Worm (Caenorhabditis elegans) whole organism, L3 larva: ENCODE data around the gene M28.9.
A peak's percentile ranks its signal among the peaks of the same experiment; 100 is the strongest.

Experiments used
- R02D3.7 ChIP-seq: fragments of 150-350 bp; optimal IDR thresholded peaks from 2 replicates; lab custom pipeline; 2014; ENCODE audit warnings: missing biosample characterization, missing genetic modification characterization
- ZK546.5 ChIP-seq: sonication (generic microtip); optimal IDR thresholded peaks from 2 replicates; lab custom pipeline; 2017; ENCODE audit warnings: missing biosample characterization, missing genetic modification characterization
- ceh-16 ChIP-seq: sonication (generic microtip); optimal IDR thresholded peaks from 2 replicates; lab custom pipeline; 2017; ENCODE audit warnings: missing biosample characterization, missing genetic modification characterization
- ceh-9 ChIP-seq: sonication (generic microtip); optimal IDR thresholded peaks from 2 replicates; lab custom pipeline; 2018; ENCODE audit warnings: missing biosample characterization, missing genetic modification characterization
- daf-12 ChIP-seq: fragments of 150-350 bp; optimal IDR thresholded peaks from 2 replicates; lab custom pipeline; 2014; ENCODE audit warnings: missing biosample characterization, missing genetic modification reagents, missing genetic modification characterization
- egl-27 ChIP-seq: sonication (generic microtip); optimal IDR thresholded peaks from 4 replicates; lab custom pipeline; 2017; ENCODE audit warnings: missing biosample characterization, missing genetic modification reagents, missing genetic modification characterization
- egl-5 ChIP-seq: fragments of 150-350 bp; optimal IDR thresholded peaks from 2 replicates; lab custom pipeline; 2017; ENCODE audit warnings: missing biosample characterization, missing genetic modification reagents, missing genetic modification characterization, inconsistent platforms
- elt-1 ChIP-seq: fragments of 150-350 bp; optimal IDR thresholded peaks from 2 replicates; lab custom pipeline; 2014; ENCODE audit warnings: missing biosample characterization, missing genetic modification characterization
- elt-3 ChIP-seq, 3 experiments: fragments of 150-350 bp in 1 of 3; sonication (generic microtip) in 2 of 3; optimal IDR thresholded peaks; 2 replicates in 2 of 3; 4 replicates in 1 of 3; lab custom pipeline; 2014 to 2017; ENCODE audit warnings: missing biosample characterization in 3 of 3, missing genetic modification characterization in 3 of 3
- eor-1 ChIP-seq, 2 experiments: fragments of 150-350 bp; optimal IDR thresholded peaks; 2 replicates each; lab custom pipeline; 2014 to 2018; ENCODE audit warnings: missing biosample characterization in 2 of 2, missing genetic modification characterization in 2 of 2
- fkh-10 ChIP-seq: sonication (generic microtip); optimal IDR thresholded peaks from 2 replicates; lab custom pipeline; 2017; ENCODE audit warnings: missing biosample characterization, missing genetic modification reagents, missing genetic modification characterization
- fkh-2 ChIP-seq: fragments of 150-350 bp; optimal IDR thresholded peaks from 2 replicates; lab custom pipeline; 2014; ENCODE audit warnings: missing biosample characterization, missing genetic modification reagents, missing genetic modification characterization
- fos-1 ChIP-seq: fragments of 150-350 bp; optimal IDR thresholded peaks from 2 replicates; lab custom pipeline; 2014; ENCODE audit warnings: missing biosample characterization, missing genetic modification characterization
- hmg-11 ChIP-seq: sonication (generic microtip); optimal IDR thresholded peaks from 2 replicates; lab custom pipeline; 2016; ENCODE audit warnings: missing genetic modification characterization, missing compliant biosample characterization
- jun-1 ChIP-seq: fragments of 150-350 bp; optimal IDR thresholded peaks from 2 replicates; lab custom pipeline; 2014; ENCODE audit warnings: missing biosample characterization, missing genetic modification reagents, missing genetic modification characterization
- lin-15B ChIP-seq: fragments of 150-350 bp; optimal IDR thresholded peaks from 2 replicates; lab custom pipeline; 2014; ENCODE audit warnings: missing biosample characterization, missing genetic modification characterization
- lin-39 ChIP-seq: fragments of 150-350 bp; optimal IDR thresholded peaks from 2 replicates; lab custom pipeline; 2018; ENCODE audit warnings: missing biosample characterization, missing genetic modification reagents, missing genetic modification characterization
- lsy-12 ChIP-seq: sonication (generic microtip); optimal IDR thresholded peaks from 2 replicates; lab custom pipeline; 2016; ENCODE audit warnings: mild to moderate bottlenecking, missing genetic modification characterization, missing compliant biosample characterization
- mml-1 ChIP-seq: fragments of 150-350 bp; sonication (generic microtip); optimal IDR thresholded peaks from 3 replicates; lab custom pipeline; 2014; ENCODE audit warnings: missing biosample characterization, missing genetic modification characterization
- nfya-1 ChIP-seq: sonication (generic microtip); optimal IDR thresholded peaks from 2 replicates; lab custom pipeline; 2017; ENCODE audit warnings: missing genetic modification characterization, mild to moderate bottlenecking, missing compliant biosample characterization, antibody characterized with exemption, moderate library complexity; ENCODE audit not compliant: insufficient read depth
- nhr-11 ChIP-seq: fragments of 150-350 bp; optimal IDR thresholded peaks from 2 replicates; lab custom pipeline; 2014; ENCODE audit warnings: missing biosample characterization, missing genetic modification characterization
- nhr-12 ChIP-seq: fragments of 150-350 bp; optimal IDR thresholded peaks from 2 replicates; lab custom pipeline; 2014; ENCODE audit warnings: missing biosample characterization, missing genetic modification characterization
- nhr-23 ChIP-seq: fragments of 150-350 bp; optimal IDR thresholded peaks from 2 replicates; lab custom pipeline; 2014; ENCODE audit warnings: missing biosample characterization, missing genetic modification reagents, missing genetic modification characterization
- nhr-237 ChIP-seq: fragments of 150-350 bp; optimal IDR thresholded peaks from 2 replicates; lab custom pipeline; 2014; ENCODE audit warnings: missing biosample characterization, missing genetic modification characterization
- nhr-25 ChIP-seq: sonication (generic microtip); optimal IDR thresholded peaks from 2 replicates; lab custom pipeline; 2017; ENCODE audit warnings: missing biosample characterization, missing genetic modification characterization
- nhr-28 ChIP-seq: fragments of 150-350 bp; optimal IDR thresholded peaks from 2 replicates; lab custom pipeline; 2014; ENCODE audit warnings: missing biosample characterization, missing genetic modification characterization
- nhr-43 ChIP-seq: sonication (generic microtip); optimal IDR thresholded peaks from 2 replicates; lab custom pipeline; 2016; ENCODE audit warnings: mild to moderate bottlenecking, missing genetic modification characterization, missing compliant biosample characterization; ENCODE audit not compliant: poor library complexity, severe bottlenecking
- nhr-67 ChIP-seq: fragments of 150-350 bp; optimal IDR thresholded peaks from 2 replicates; lab custom pipeline; 2014; ENCODE audit warnings: missing biosample characterization, missing genetic modification characterization
- nhr-77 ChIP-seq: fragments of 150-350 bp; optimal IDR thresholded peaks from 2 replicates; lab custom pipeline; 2014; ENCODE audit warnings: missing biosample characterization, missing genetic modification characterization
- pha-4 ChIP-seq: fragments of 150-350 bp; optimal IDR thresholded peaks from 2 replicates; lab custom pipeline; 2014; ENCODE audit warnings: missing biosample characterization, missing genetic modification reagents, missing genetic modification characterization
- pqm-1 ChIP-seq: fragments of 150-350 bp; optimal IDR thresholded peaks from 2 replicates; lab custom pipeline; 2017; ENCODE audit warnings: missing biosample characterization, missing genetic modification characterization, inconsistent platforms
- sea-2 ChIP-seq: fragments of 150-350 bp; sonication (generic microtip); optimal IDR thresholded peaks from 4 replicates; lab custom pipeline; 2014; ENCODE audit warnings: missing biosample characterization, missing genetic modification reagents, missing genetic modification characterization
- skn-1 ChIP-seq: fragments of 150-350 bp; optimal IDR thresholded peaks from 2 replicates; lab custom pipeline; 2014; ENCODE audit warnings: missing biosample characterization, missing genetic modification characterization
- tbx-2 ChIP-seq: sonication (generic microtip); optimal IDR thresholded peaks from 2 replicates; lab custom pipeline; 2016; ENCODE audit warnings: mild to moderate bottlenecking, missing genetic modification characterization, missing compliant biosample characterization
- unc-39 ChIP-seq: sonication (generic microtip); optimal IDR thresholded peaks from 4 replicates; lab custom pipeline; 2017; ENCODE audit warnings: missing biosample characterization, missing genetic modification characterization
- unc-62 ChIP-seq: fragments of 150-350 bp; sonication (generic microtip); optimal IDR thresholded peaks from 4 replicates; lab custom pipeline; 2014; ENCODE audit warnings: missing biosample characterization, missing genetic modification reagents, missing genetic modification characterization
- zag-1 ChIP-seq: fragments of 150-350 bp; optimal IDR thresholded peaks from 2 replicates; lab custom pipeline; 2014; ENCODE audit warnings: missing biosample characterization, missing genetic modification characterization

Gene M28.9

ce11 chrII:10662698-10663097 is 23.5 kb downstream of the M28.9 start, which contains the start of gene D2089.8:
Gene D2089.8, minus strand, starts transcription at chrII:10662781.
- TF ChIP-seq pha-4 (peak; percentile 43), nfya-1 (peak; percentile 18), unc-62 (GFP tag; lab: Kevin White, UChicago) (no peak), fkh-2 (tag; lab: Kevin White, UChicago) (no peak)

- no peak for TF ChIP-seq nhr-12 (tag; lab: Kevin White, UChicago)
- TF ChIP-seq nhr-11 (tag; lab: Kevin White, UChicago) = no peak
- no peak for TF ChIP-seq zag-1
- no peak for TF ChIP-seq elt-3 (tag; optimal IDR thresholded peaks at IDR 0.05; lab: Kevin White, UChicago)
- TF ChIP-seq nhr-28 (tag; lab: Kevin White, UChicago) = no peak
- no peak for TF ChIP-seq mml-1 (tag; lab: Kevin White, UChicago)
- TF ChIP-seq pqm-1 (tag; lab: Kevin White, UChicago) = no peak
- no peak for TF ChIP-seq ceh-16
- no peak for TF ChIP-seq nhr-67 (tag; lab: Kevin White, UChicago)
These were observed 25.8 kb downstream of the M28.9 start, which contains the start of gene D2089.3 for ce11 chrII:10665031-10665430. Gene D2089.3, minus strand, starts transcription at chrII:10665131.

ce11 chrII:10675302-10675701 is 36.1 kb downstream of the M28.9 start, which contains the start of gene ptb-1:
Gene ptb-1, plus strand, starts transcription at chrII:10675602.
- TF ChIP-seq pqm-1 (tag; lab: Kevin White, UChicago) (no peak), unc-39 (tag; lab: Kevin White, UChicago) (no peak), fkh-10 (GFP tag; lab: Kevin White, UChicago) (no peak), daf-12 (tag; lab: Kevin White, UChicago) (no peak), lin-15B (tag; lab: Kevin White, UChicago) (no peak), nhr-237 (tag; lab: Kevin White, UChicago) (no peak)

- no peak for TF ChIP-seq jun-1 (tag; lab: Kevin White, UChicago)
- TF ChIP-seq, all 47 proteins: peak for 0
These were observed 40.9 kb downstream of the M28.9 start for ce11 chrII:10680130-10680529.

- TF ChIP-seq skn-1 (no peak), sea-2 (GFP tag; lab: Kevin White, UChicago) (no peak), nhr-28 (tag; lab: Kevin White, UChicago) (no peak), fos-1 (tag; lab: Kevin White, UChicago) (no peak), jun-1 (tag; lab: Kevin White, UChicago) (no peak), nhr-43 (no peak), nhr-25 (tag; lab: Kevin White, UChicago) (no peak), fkh-2 (tag; lab: Kevin White, UChicago) (no peak), ZK546.5 (no peak), elt-1 (tag; lab: Kevin White, UChicago) (no peak), nhr-77 (no peak), lsy-12 (tag; lab: Kevin White, UChicago) (no peak), hmg-11 (tag; lab: Kevin White, UChicago) (no peak), nfya-1 (no peak), egl-5 (tag; lab: Kevin White, UChicago) (no peak)
These were observed 41.4 kb downstream of the M28.9 start for ce11 chrII:10680614-10681013.

ce11 chrII:10684954-10685353 is 45.7 kb downstream of the M28.9 start:
- TF ChIP-seq eor-1 (tag; optimal IDR thresholded peaks at IDR 0.05; lab: Kevin White, UChicago) = no peak
- TF ChIP-seq nhr-237 (tag; lab: Kevin White, UChicago) = no peak
- TF ChIP-seq tbx-2 (tag; lab: Kevin White, UChicago) = no peak
- no peak for TF ChIP-seq R02D3.7
- TF ChIP-seq ZK546.5 = no peak
- TF ChIP-seq lin-39 = no peak
- no peak for TF ChIP-seq zag-1
- TF ChIP-seq fos-1 (tag; lab: Kevin White, UChicago) = no peak
- no peak for TF ChIP-seq pha-4
- TF ChIP-seq nhr-23 (tag; lab: Kevin White, UChicago) = no peak
- no peak for TF ChIP-seq ceh-9 (tag; lab: Kevin White, UChicago)
- TF ChIP-seq nhr-43 = no peak
- TF ChIP-seq egl-27 = no peak
